Worm (Caenorhabditis elegans) whole organism, L4 larva: ENCODE measurements around the gene set-6.

ENCODE experiments used
- F26F4.8 ChIP-seq: fragments of 200-800 bp; sonication (Bioruptor generic); conservative IDR thresholded peaks from 2 replicates; pipeline ENCODE4 v1.3.6; 2022; ENCODE audit warnings: missing genetic modification characterization, missing compliant biosample characterization
- Y48G9A.11 ChIP-seq: fragments of 200-800 bp; sonication (Bioruptor generic); IDR thresholded peaks from 2 replicates; pipeline ENCODE4 v1.3.6; 2022; ENCODE audit warnings: missing genetic modification reagents, missing genetic modification characterization, missing compliant biosample characterization
- Y75B8A.6 ChIP-seq: fragments of 200-800 bp; sonication (Bioruptor generic); IDR thresholded peaks from 2 replicates; pipeline ENCODE4 v1.3.6; 2022; ENCODE audit warnings: missing genetic modification reagents, missing genetic modification characterization, missing compliant biosample characterization
- ZK546.5 ChIP-seq, 2 experiments: sonication (generic microtip); optimal IDR thresholded peaks; 2 replicates each; lab custom pipeline; 2017; ENCODE audit warnings: missing biosample characterization in 2 of 2, missing genetic modification characterization in 2 of 2
- aha-1 ChIP-seq: fragments of 150-350 bp; peaks from one replicate; lab custom pipeline; 2014; ENCODE audit warnings: missing biosample characterization, missing genetic modification characterization
- ceh-20 ChIP-seq: fragments of 200-800 bp; sonication (Bioruptor generic); IDR thresholded peaks from 2 replicates; pipeline ENCODE4 v1.3.6; 2022; ENCODE audit warnings: missing genetic modification reagents, missing genetic modification characterization, missing compliant biosample characterization
- ceh-82 ChIP-seq: sonication (generic microtip); optimal IDR thresholded peaks from 2 replicates; lab custom pipeline; 2017; ENCODE audit warnings: missing biosample characterization, missing genetic modification characterization
- cey-2 ChIP-seq: sonication (generic microtip); optimal IDR thresholded peaks from 3 replicates; lab custom pipeline; 2017; ENCODE audit warnings: missing genetic modification characterization, mild to moderate bottlenecking, missing compliant biosample characterization, antibody characterized with exemption, borderline replicate concordance; ENCODE audit not compliant: insufficient read depth
- ctbp-1 ChIP-seq: fragments of 200-800 bp; sonication (Bioruptor generic); IDR thresholded peaks from 2 replicates; pipeline ENCODE4 v1.3.6; 2022; ENCODE audit warnings: missing genetic modification reagents, missing genetic modification characterization, missing compliant biosample characterization
- daf-12 ChIP-seq: fragments of 150-350 bp; optimal IDR thresholded peaks from 2 replicates; lab custom pipeline; 2014; ENCODE audit warnings: missing biosample characterization, missing genetic modification reagents, missing genetic modification characterization
- daf-16 ChIP-seq, 3 experiments: sonication (generic microtip); optimal IDR thresholded peaks; 2 replicates each; lab custom pipeline; 2016 to 2017; ENCODE audit warnings: missing genetic modification characterization in 3 of 3, missing genetic modification reagents in 3 of 3, mild to moderate bottlenecking in 2 of 3, missing compliant biosample characterization in 2 of 3, missing biosample characterization in 1 of 3, moderate library complexity in 1 of 3
- dmd-6 ChIP-seq: fragments of 200-800 bp; sonication (Bioruptor generic); IDR thresholded peaks from 2 replicates; pipeline ENCODE4 v1.3.6; 2022; ENCODE audit warnings: missing genetic modification reagents, missing genetic modification characterization, missing compliant biosample characterization
- dmd-8 ChIP-seq: fragments of 200-800 bp; sonication (Bioruptor generic); IDR thresholded peaks from 2 replicates; pipeline ENCODE4 v1.3.6; 2022; ENCODE audit warnings: missing genetic modification characterization, missing compliant biosample characterization
- dmd-9 ChIP-seq: fragments of 200-800 bp; sonication (Bioruptor generic); IDR thresholded peaks from 2 replicates; pipeline ENCODE4 v1.3.6; 2022; ENCODE audit warnings: missing genetic modification reagents, missing genetic modification characterization, missing compliant biosample characterization
- dpl-1 ChIP-seq: fragments of 150-350 bp; optimal IDR thresholded peaks from 2 replicates; lab custom pipeline; 2014; ENCODE audit warnings: missing biosample characterization, missing genetic modification reagents, missing genetic modification characterization
- dve-1 ChIP-seq: sonication (generic microtip); optimal IDR thresholded peaks from 2 replicates; lab custom pipeline; 2017; ENCODE audit warnings: antibody characterized with exemption, mild to moderate bottlenecking, missing genetic modification characterization, missing compliant biosample characterization; ENCODE audit not compliant: insufficient read depth
- fkh-10 ChIP-seq: fragments of 150-350 bp; optimal IDR thresholded peaks from 2 replicates; lab custom pipeline; 2014; ENCODE audit warnings: missing biosample characterization, missing genetic modification reagents, missing genetic modification characterization
- hlh-11 ChIP-seq: fragments of 200-800 bp; sonication (Bioruptor generic); optimal IDR thresholded peaks from 2 replicates; lab custom pipeline; 2018; ENCODE audit warnings: mild to moderate bottlenecking, missing genetic modification characterization, missing compliant biosample characterization
- hlh-30 ChIP-seq: sonication (generic microtip); optimal IDR thresholded peaks from 2 replicates; lab custom pipeline; 2017; ENCODE audit warnings: antibody characterized with exemption, mild to moderate bottlenecking, missing genetic modification characterization, missing compliant biosample characterization; ENCODE audit not compliant: insufficient read depth
- lin-13 ChIP-seq: fragments of 150-350 bp; optimal IDR thresholded peaks from 2 replicates; lab custom pipeline; 2014; ENCODE audit warnings: missing biosample characterization, missing genetic modification reagents, missing genetic modification characterization
- lin-15B ChIP-seq: fragments of 150-350 bp; sonication (generic microtip); optimal IDR thresholded peaks from 3 replicates; lab custom pipeline; 2014; ENCODE audit warnings: missing biosample characterization, missing genetic modification characterization
- madf-9 ChIP-seq: fragments of 200-800 bp; sonication (Bioruptor generic); conservative IDR thresholded peaks from 2 replicates; pipeline ENCODE4 v1.3.6; 2022; ENCODE audit warnings: missing genetic modification reagents, missing genetic modification characterization, missing compliant biosample characterization
- mdl-1 ChIP-seq, 2 experiments: fragments of 150-350 bp in 1 of 2; sonication (generic microtip) in 1 of 2; optimal IDR thresholded peaks; 2 replicates each; lab custom pipeline; 2014 to 2017; ENCODE audit warnings: missing biosample characterization in 2 of 2, missing genetic modification characterization in 2 of 2
- mep-1 ChIP-seq: fragments of 150-350 bp; sonication (generic microtip); optimal IDR thresholded peaks from 3 replicates; lab custom pipeline; 2014; ENCODE audit warnings: missing biosample characterization, missing genetic modification characterization
- mxl-3 ChIP-seq: fragments of 200-800 bp; sonication (Bioruptor generic); optimal IDR thresholded peaks from 2 replicates; lab custom pipeline; 2018; ENCODE audit warnings: mild to moderate bottlenecking, missing genetic modification characterization, missing compliant biosample characterization
- nhr-102 ChIP-seq: sonication (generic microtip); optimal IDR thresholded peaks from 2 replicates; lab custom pipeline; 2016; ENCODE audit warnings: mild to moderate bottlenecking, missing genetic modification characterization, moderate library complexity, missing compliant biosample characterization
- nhr-28 ChIP-seq: fragments of 150-350 bp; optimal IDR thresholded peaks from 2 replicates; lab custom pipeline; 2014; ENCODE audit warnings: missing biosample characterization, missing genetic modification characterization
- nhr-48 ChIP-seq: sonication (generic microtip); optimal IDR thresholded peaks from 2 replicates; lab custom pipeline; 2016; ENCODE audit warnings: mild to moderate bottlenecking, missing genetic modification characterization, missing compliant biosample characterization
- nhr-77 ChIP-seq: fragments of 150-350 bp; optimal IDR thresholded peaks from 2 replicates; lab custom pipeline; 2014; ENCODE audit warnings: missing biosample characterization, missing genetic modification characterization
- php-3 ChIP-seq: fragments of 200-800 bp; sonication (Bioruptor generic); IDR thresholded peaks from 2 replicates; pipeline ENCODE4 v1.3.6; 2022; ENCODE audit warnings: missing genetic modification reagents, missing genetic modification characterization, missing compliant biosample characterization
- saeg-2 ChIP-seq: fragments of 200-800 bp; sonication (Bioruptor generic); IDR thresholded peaks from 2 replicates; pipeline ENCODE4 v1.3.6; 2022; ENCODE audit warnings: missing genetic modification reagents, missing genetic modification characterization, missing compliant biosample characterization
- skn-1 ChIP-seq: fragments of 150-350 bp; optimal IDR thresholded peaks from 2 replicates; lab custom pipeline; 2014; ENCODE audit warnings: missing biosample characterization, missing genetic modification characterization
- snpc-1.2 ChIP-seq: fragments of 200-800 bp; sonication (Bioruptor generic); IDR thresholded peaks from 2 replicates; pipeline ENCODE4 v1.3.6; 2022; ENCODE audit warnings: missing genetic modification reagents, missing genetic modification characterization, missing compliant biosample characterization
- spr-1 ChIP-seq: sonication (generic microtip); optimal IDR thresholded peaks from 2 replicates; lab custom pipeline; 2016; ENCODE audit warnings: mild to moderate bottlenecking, missing genetic modification characterization, missing compliant biosample characterization
- zag-1 ChIP-seq: fragments of 150-350 bp; optimal IDR thresholded peaks from 2 replicates; lab custom pipeline; 2014; ENCODE audit warnings: missing biosample characterization, missing genetic modification characterization
- zfp-2 ChIP-seq: sonication (generic microtip); optimal IDR thresholded peaks from 2 replicates; lab custom pipeline; 2016; ENCODE audit warnings: mild to moderate bottlenecking, missing genetic modification characterization, missing compliant biosample characterization
- zip-11 ChIP-seq: fragments of 200-800 bp; sonication (Bioruptor generic); IDR thresholded peaks from 2 replicates; pipeline ENCODE4 v1.3.6; 2022; ENCODE audit warnings: missing genetic modification characterization, missing compliant biosample characterization
- zip-2 ChIP-seq: fragments of 150-350 bp; optimal IDR thresholded peaks from 2 replicates; lab custom pipeline; 2014; ENCODE audit warnings: missing biosample characterization, missing genetic modification characterization

set-6 gene

ce11 chrX:11992778-11993177 lies 18.3 kb upstream of the set-6 start:
- TF ChIP-seq lin-13 (GFP tag; lab: Kevin White, UChicago) (no peak), Y48G9A.11 (GFP tag; lab: Robert Waterston, UW) (no peak), mxl-3 (GFP tag; lab: Kevin White, UChicago) (peak; percentile 49), daf-16 (GFP tag; optimal IDR thresholded peaks at IDR 0.05; lab: Kevin White, UChicago) (no peak), daf-16 (tag; optimal IDR thresholded peaks at IDR 0.05; lab: Kevin White, UChicago) (peak; percentile 16), nhr-28 (tag; lab: Kevin White, UChicago) (peak; percentile 51), dve-1 (tag; lab: Kevin White, UChicago) (peak; percentile 15), ceh-20 (GFP tag; lab: Robert Waterston, UW) (no peak), hlh-30 (tag; lab: Kevin White, UChicago) (peak; percentile 66), mep-1 (tag; lab: Kevin White, UChicago) (no peak)

ce11 chrX:11992246-11992645 lies 17.8 kb upstream of the set-6 start:
- TF ChIP-seq zfp-2 (no peak), zag-1 (tag; lab: Kevin White, UChicago) (no peak), dve-1 (tag; lab: Kevin White, UChicago) (peak; percentile 72), daf-16 (GFP tag; optimal IDR thresholded peaks at IDR 0.05; lab: Kevin White, UChicago) (no peak), daf-16 (tag; optimal IDR thresholded peaks at IDR 0.05; lab: Kevin White, UChicago) (peak; percentile 92), fkh-10 (GFP tag; lab: Kevin White, UChicago) (no peak), ceh-82 (tag; lab: Kevin White, UChicago) (no peak)

- TF ChIP-seq spr-1 (no peak), dpl-1 (GFP tag; lab: Kevin White, UChicago) (no peak), daf-16 (GFP tag; optimal IDR thresholded peaks at IDR 0.05; lab: Kevin White, UChicago) (peak in 1 of 2 experiments; percentile 28), daf-16 (tag; optimal IDR thresholded peaks at IDR 0.05; lab: Kevin White, UChicago) (no peak), F26F4.8 (no peak), nhr-48 (tag; lab: Kevin White, UChicago) (no peak)
Observed at ce11 chrX:11987900-11988364, 13.5 kb upstream of the set-6 start, which contains the start of gene C49F5.6. C49F5.6 (plus strand) TSS chrX:11988314.

- TF ChIP-seq aha-1 (tag; lab: Kevin White, UChicago) = peak; percentile 35
- no peak for TF ChIP-seq nhr-102
Observed at ce11 chrX:11985887-11986286, 11.4 kb upstream of the set-6 start, which contains the start of gene C49F5.5. C49F5.5 (plus strand) TSS chrX:11986187.

ce11 chrX:11983576-11984061 lies 9.1 kb upstream of the set-6 start, which contains the start of gene C49F5.3:
C49F5.3 (minus strand) TSS chrX:11983626.
- no peak for TF ChIP-seq hlh-11 (tag; lab: Kevin White, UChicago)
- TF ChIP-seq php-3 (GFP tag; lab: Robert Waterston, UW) = no peak
- TF ChIP-seq zip-11 (GFP tag; lab: Robert Waterston, UW) = no peak
- TF ChIP-seq mdl-1 (tag; optimal IDR thresholded peaks at IDR 0.05; lab: Kevin White, UChicago) = no peak
- TF ChIP-seq zfp-2 = no peak
- no peak for TF ChIP-seq Y75B8A.6 (GFP tag; lab: Robert Waterston, UW)
- TF ChIP-seq hlh-30 (tag; lab: Kevin White, UChicago) = no peak

- TF ChIP-seq dve-1 (tag; lab: Kevin White, UChicago) (no peak), ceh-82 (tag; lab: Kevin White, UChicago) (no peak), snpc-1.2 (GFP tag; lab: Robert Waterston, UW) (no peak), skn-1 (tag; lab: Kevin White, UChicago) (no peak), dmd-6 (GFP tag; lab: Robert Waterston, UW) (no peak), cey-2 (tag; lab: Kevin White, UChicago) (no peak), lin-15B (tag; lab: Kevin White, UChicago) (no peak), daf-12 (tag; lab: Kevin White, UChicago) (no peak), spr-1 (no peak), zip-2 (tag; lab: Kevin White, UChicago) (no peak), ZK546.5 (tag; optimal IDR thresholded peaks at IDR 0.05; lab: Kevin White, UChicago) (no peak), F26F4.8 (no peak), ctbp-1 (GFP tag; lab: Robert Waterston, UW) (no peak), dmd-9 (no peak), madf-9 (GFP tag; lab: Robert Waterston, UW) (no peak), saeg-2 (no peak), dmd-8 (GFP tag; lab: Robert Waterston, UW) (no peak), nhr-77 (tag; lab: Kevin White, UChicago) (no peak)
Observed at ce11 chrX:11982065-11982464, 7.6 kb upstream of the set-6 start, which contains the start of gene nhr-167. nhr-167 (minus strand) TSS chrX:11982085.
